Fruit fly (Drosophila melanogaster) whole organism, embryonic: ENCODE data around the gene CG31639.

Experiments used
- BtbVII ChIP-seq: fragments of 200-800 bp; sonication (Bioruptor generic); optimal IDR thresholded peaks from 3 replicates; lab custom pipeline; 2017; ENCODE audit warnings: missing biosample characterization, mild to moderate bottlenecking, missing genetic modification characterization
- Bteb2 ChIP-seq: fragments of 200-800 bp; sonication (Bioruptor generic); optimal IDR thresholded peaks from 2 replicates; lab custom pipeline; 2016; ENCODE audit warnings: missing biosample characterization, missing genetic modification characterization
- C15 ChIP-seq: fragments of 200-800 bp; sonication (Bioruptor generic); IDR thresholded peaks from 3 replicates; pipeline ENCODE4 v1.3.6; 2022; ENCODE audit warnings: missing biosample characterization, missing genetic modification characterization
- CG10654 ChIP-seq: fragments of 200-800 bp; sonication (Bioruptor generic); optimal IDR thresholded peaks from 2 replicates; lab custom pipeline; 2016; ENCODE audit warnings: missing biosample characterization, missing genetic modification characterization
- CG11560 ChIP-seq: fragments of 200-800 bp; sonication (Bioruptor generic); IDR thresholded peaks from 3 replicates; pipeline ENCODE4 v1.3.6; 2022; ENCODE audit warnings: missing biosample characterization, missing genetic modification characterization
- CG12391 ChIP-seq: fragments of 200-800 bp; sonication (Bioruptor generic); optimal IDR thresholded peaks from 3 replicates; lab custom pipeline; 2018; ENCODE audit warnings: missing biosample characterization, mild to moderate bottlenecking, missing genetic modification characterization, moderate library complexity
- CG12659 ChIP-seq: fragments of 200-800 bp; sonication (Bioruptor generic); optimal IDR thresholded peaks from 3 replicates; lab custom pipeline; 2017; ENCODE audit warnings: mild to moderate bottlenecking, missing biosample characterization, missing genetic modification reagents, missing genetic modification characterization
- CG13296 ChIP-seq: fragments of 200-800 bp; sonication (Bioruptor generic); optimal IDR thresholded peaks from 3 replicates; lab custom pipeline; 2018; ENCODE audit warnings: missing biosample characterization, mild to moderate bottlenecking, missing genetic modification characterization
- CG2116 ChIP-seq: fragments of 200-800 bp; sonication (Bioruptor generic); optimal IDR thresholded peaks from 3 replicates; lab custom pipeline; 2018; ENCODE audit warnings: missing biosample characterization, mild to moderate bottlenecking, missing genetic modification characterization
- CG2875 ChIP-seq: fragments of 200-800 bp; sonication (Bioruptor generic); optimal IDR thresholded peaks from 2 replicates; lab custom pipeline; 2017; ENCODE audit warnings: missing biosample characterization, mild to moderate bottlenecking, missing genetic modification characterization, missing genetic modification reagents
- CG31441 ChIP-seq: fragments of 200-800 bp; sonication (Bioruptor generic); IDR thresholded peaks from 2 replicates; pipeline ENCODE4 v1.3.6; 2022; ENCODE audit warnings: missing biosample characterization, missing genetic modification characterization
- CG4404 ChIP-seq: fragments of 200-800 bp; sonication (Bioruptor generic); IDR thresholded peaks from 2 replicates; pipeline ENCODE4 v1.3.6; 2022; ENCODE audit warnings: missing biosample characterization, missing genetic modification characterization
- CG4707 ChIP-seq: fragments of 200-800 bp; sonication (Bioruptor generic); optimal IDR thresholded peaks from 2 replicates; lab custom pipeline; 2018; ENCODE audit warnings: missing biosample characterization, mild to moderate bottlenecking, missing genetic modification characterization, moderate library complexity
- CG6765 ChIP-seq: fragments of 200-800 bp; sonication (Bioruptor generic); optimal IDR thresholded peaks from 3 replicates; lab custom pipeline; 2017; ENCODE audit warnings: missing biosample characterization, mild to moderate bottlenecking, missing genetic modification characterization
- CG8765 ChIP-seq: fragments of 200-800 bp; sonication (Bioruptor generic); IDR thresholded peaks from 2 replicates; pipeline ENCODE4 v1.3.6; 2022; ENCODE audit warnings: missing biosample characterization, missing genetic modification characterization
- CG8944 ChIP-seq: fragments of 200-800 bp; sonication (Bioruptor generic); optimal IDR thresholded peaks from 3 replicates; lab custom pipeline; 2016; ENCODE audit warnings: missing biosample characterization, missing genetic modification characterization
- CG9932 ChIP-seq: fragments of 200-800 bp; sonication (Bioruptor generic); IDR thresholded peaks from 2 replicates; pipeline ENCODE4 v1.3.6; 2022; ENCODE audit warnings: missing biosample characterization, missing genetic modification characterization
- CHES-1-like ChIP-seq: fragments of 200-800 bp; sonication (Bioruptor generic); optimal IDR thresholded peaks from 2 replicates; lab custom pipeline; 2016; ENCODE audit warnings: missing biosample characterization, missing genetic modification characterization
- CrebB ChIP-seq: fragments of 200-800 bp; sonication (Bioruptor generic); optimal IDR thresholded peaks from 3 replicates; lab custom pipeline; 2018; ENCODE audit warnings: missing biosample characterization, mild to moderate bottlenecking, missing genetic modification characterization
- D ChIP-seq, 2 experiments: fragments of 200-800 bp in 1 of 2; fragments of >200 bp in 1 of 2; sonication (Bioruptor generic) in 1 of 2; optimal IDR thresholded peaks; 2 replicates in 1 of 2; 3 replicates in 1 of 2; lab custom pipeline; 2017; ENCODE audit warnings: mild to moderate bottlenecking in 1 of 2, missing biosample characterization in 1 of 2, missing genetic modification characterization in 1 of 2, missing genetic modification reagents in 1 of 2
- D19A ChIP-seq: fragments of 200-800 bp; optimal IDR thresholded peaks from 3 replicates; lab custom pipeline; 2019; ENCODE audit warnings: missing biosample characterization, mild to moderate bottlenecking, missing genetic modification characterization, moderate library complexity
- H2.0 ChIP-seq: fragments of 200-800 bp; sonication (Bioruptor generic); IDR thresholded peaks from 2 replicates; pipeline ENCODE4 v1.3.6; 2022; ENCODE audit warnings: missing biosample characterization, missing genetic modification characterization
- Hand ChIP-seq: fragments of 200-800 bp; sonication (Bioruptor generic); optimal IDR thresholded peaks from 2 replicates; lab custom pipeline; 2017; ENCODE audit warnings: mild to moderate bottlenecking, missing biosample characterization, missing genetic modification reagents, missing genetic modification characterization
- Jarid2 ChIP-seq: fragments of 200-800 bp; sonication (Bioruptor generic); optimal IDR thresholded peaks from 3 replicates; lab custom pipeline; 2017; ENCODE audit warnings: mild to moderate bottlenecking, missing biosample characterization, missing genetic modification reagents, missing genetic modification characterization
- MBD-R2 ChIP-seq: fragments of 200-800 bp; sonication (Bioruptor generic); IDR thresholded peaks from 2 replicates; pipeline ENCODE4 v1.3.6; 2022; ENCODE audit warnings: missing biosample characterization, missing genetic modification characterization
- Meics ChIP-seq: fragments of 200-800 bp; sonication (Bioruptor generic); optimal IDR thresholded peaks from 2 replicates; lab custom pipeline; 2017; ENCODE audit warnings: missing biosample characterization, mild to moderate bottlenecking, missing genetic modification characterization
- Neu2 ChIP-seq: fragments of 200-800 bp; sonication (Bioruptor generic); optimal IDR thresholded peaks from 3 replicates; lab custom pipeline; 2016; ENCODE audit warnings: missing biosample characterization, missing genetic modification characterization, borderline replicate concordance
- Sry-β ChIP-seq: fragments of 200-800 bp; sonication (Bioruptor generic); optimal IDR thresholded peaks from 2 replicates; lab custom pipeline; 2018; ENCODE audit warnings: missing biosample characterization, mild to moderate bottlenecking, missing genetic modification characterization, moderate library complexity
- Ssrp ChIP-seq: fragments of 200-800 bp; sonication (Bioruptor generic); optimal IDR thresholded peaks from 2 replicates; lab custom pipeline; 2018; ENCODE audit warnings: missing biosample characterization, mild to moderate bottlenecking, missing genetic modification characterization, moderate library complexity
- Trl ChIP-seq, 3 experiments: fragments of >200 bp in 2 of 3; fragments of 200-800 bp in 1 of 3; sonication (Bioruptor generic) in 1 of 3; optimal IDR thresholded peaks; 2 replicates in 1 of 3; 3 replicates in 2 of 3; lab custom pipeline; 2016 to 2017; ENCODE audit warnings: missing biosample characterization in 1 of 3, missing genetic modification characterization in 1 of 3
- ara ChIP-seq: fragments of 200-800 bp; sonication (Bioruptor generic); IDR thresholded peaks from 2 replicates; pipeline ENCODE4 v1.3.6; 2022; ENCODE audit warnings: missing biosample characterization, missing genetic modification characterization
- ewg ChIP-seq: fragments of 200-800 bp; sonication (Bioruptor generic); optimal IDR thresholded peaks from 3 replicates; lab custom pipeline; 2017; ENCODE audit warnings: mild to moderate bottlenecking, missing biosample characterization, missing genetic modification reagents, missing genetic modification characterization
- hkb ChIP-seq, 2 experiments: fragments of 200-800 bp in 1 of 2; fragments of >200 bp in 1 of 2; sonication (Bioruptor generic) in 1 of 2; IDR thresholded peaks in 1 of 2; optimal IDR thresholded peaks in 1 of 2; 2 replicates each; pipeline versions ENCODE4 v1.3.6 to Lab custom; 2017 to 2022; ENCODE audit warnings: missing biosample characterization in 1 of 2, missing genetic modification characterization in 1 of 2
- jigr1 ChIP-seq: fragments of 200-800 bp; sonication (Bioruptor generic); IDR thresholded peaks from 3 replicates; pipeline ENCODE4 v1.3.6; 2022; ENCODE audit warnings: missing biosample characterization, missing genetic modification characterization
- ken ChIP-seq: fragments of 200-800 bp; sonication (Bioruptor generic); IDR thresholded peaks from 3 replicates; pipeline ENCODE4 v1.3.6; 2022; ENCODE audit warnings: missing biosample characterization, missing genetic modification characterization
- lilli ChIP-seq: fragments of 200-800 bp; sonication (Bioruptor generic); optimal IDR thresholded peaks from 3 replicates; lab custom pipeline; 2016; ENCODE audit warnings: missing biosample characterization, missing genetic modification characterization
- lola ChIP-seq, 3 experiments: fragments of >200 bp in 2 of 3; fragments of 200-800 bp in 1 of 3; sonication (Bioruptor generic) in 1 of 3; optimal IDR thresholded peaks; 2 replicates each; lab custom pipeline; 2017 to 2019; ENCODE audit warnings: missing biosample characterization in 3 of 3, missing genetic modification characterization in 3 of 3, mild to moderate bottlenecking in 1 of 3, moderate library complexity in 1 of 3
- org-1 ChIP-seq: fragments of 200-800 bp; sonication (Bioruptor generic); optimal IDR thresholded peaks from 2 replicates; lab custom pipeline; 2017; ENCODE audit warnings: missing biosample characterization, missing genetic modification characterization
- prd ChIP-seq, 3 experiments: fragments of >200 bp in 2 of 3; fragments of 200-800 bp in 1 of 3; sonication (Bioruptor generic) in 1 of 3; optimal IDR thresholded peaks in 2 of 3; IDR thresholded peaks in 1 of 3; 2 replicates in 2 of 3; 3 replicates in 1 of 3; pipeline versions ENCODE4 v1.3.6 to Lab custom; 2017 to 2022; ENCODE audit warnings: missing biosample characterization in 1 of 3, missing genetic modification characterization in 1 of 3
- row ChIP-seq: fragments of 200-800 bp; sonication (Bioruptor generic); IDR thresholded peaks from 3 replicates; pipeline ENCODE4 v1.3.6; 2022; ENCODE audit warnings: missing biosample characterization, missing genetic modification characterization
- sens-2 ChIP-seq: fragments of 200-800 bp; sonication (Bioruptor generic); IDR thresholded peaks from 2 replicates; pipeline ENCODE4 v1.3.6; 2022; ENCODE audit warnings: missing biosample characterization, missing genetic modification characterization
- sisA ChIP-seq: fragments of 200-800 bp; sonication (Bioruptor generic); IDR thresholded peaks from 2 replicates; pipeline ENCODE4 v1.3.6; 2022; ENCODE audit warnings: missing biosample characterization, missing genetic modification characterization
- slbo ChIP-seq: fragments of 200-800 bp; sonication (Bioruptor generic); IDR thresholded peaks from 2 replicates; pipeline ENCODE4 v1.3.6; 2022; ENCODE audit warnings: missing biosample characterization, missing genetic modification characterization
- sna ChIP-seq: fragments of 200-800 bp; sonication (Bioruptor generic); IDR thresholded peaks from 2 replicates; pipeline ENCODE4 v1.3.6; 2022; ENCODE audit warnings: missing biosample characterization, missing genetic modification characterization; ENCODE audit not compliant: partially characterized antibody
- ssp ChIP-seq: fragments of 200-800 bp; sonication (Bioruptor generic); IDR thresholded peaks from 2 replicates; pipeline ENCODE4 v1.3.6; 2022; ENCODE audit warnings: missing biosample characterization, missing genetic modification characterization
- trh ChIP-seq: fragments of 200-800 bp; sonication (Bioruptor generic); optimal IDR thresholded peaks from 2 replicates; lab custom pipeline; 2016; ENCODE audit warnings: missing biosample characterization, missing genetic modification characterization
- vfl ChIP-seq: fragments of 200-800 bp; sonication (Bioruptor generic); optimal IDR thresholded peaks from 2 replicates; lab custom pipeline; 2016; ENCODE audit warnings: missing biosample characterization, missing genetic modification characterization
- wor ChIP-seq: fragments of 200-800 bp; sonication (Bioruptor generic); IDR thresholded peaks from 2 replicates; pipeline ENCODE4 v1.3.6; 2022; ENCODE audit warnings: missing biosample characterization, missing genetic modification characterization
- zfh1 ChIP-seq: fragments of 200-800 bp; sonication (Bioruptor generic); IDR thresholded peaks from 3 replicates; pipeline ENCODE4 v1.3.6; 2022; ENCODE audit warnings: missing biosample characterization, missing genetic modification characterization

CG31639 gene

dm6 chr2L:6124815-6125214, 30.1 kb downstream of the CG31639 start, which contains the start of gene Arpc4 (continued):
- TF ChIP-seq H2.0 (peak; percentile 64), zfh1 (GFP tag; lab: Robert Waterston, UW) (peak; percentile 80), CG13296 (GFP tag; lab: Kevin White, UChicago) (no peak), Hand (GFP tag; lab: Kevin White, UChicago) (no peak), D (optimal IDR thresholded peaks at IDR 0.05; lab: Kevin White, UChicago) (no peak), D (GFP tag; optimal IDR thresholded peaks at IDR 0.05; lab: Kevin White, UChicago) (no peak), C15 (GFP tag; lab: Robert Waterston, UW) (peak; percentile 54; the same call in 1 of the 3 replicates), lola (GFP tag; optimal IDR thresholded peaks at IDR 0.05; lab: Kevin White, UChicago) (peak in 1 of 3 experiments; percentile 39), CG6765 (GFP tag; lab: Kevin White, UChicago) (no peak), sens-2 (GFP tag; lab: Robert Waterston, UW) (no peak), Trl (optimal IDR thresholded peaks at IDR 0.05; lab: Kevin White, UChicago) (no peak), Trl (GFP tag; optimal IDR thresholded peaks at IDR 0.05; lab: Kevin White, UChicago) (peak; percentile 54), Jarid2 (GFP tag; lab: Kevin White, UChicago) (peak; percentile 29), sisA (GFP tag; lab: Robert Waterston, UW) (peak; percentile 54), CG2875 (GFP tag; lab: Kevin White, UChicago) (no peak), slbo (GFP tag; lab: Robert Waterston, UW) (peak; percentile 85), CG8765 (peak; percentile 42; the same call in 1 of the 2 replicates), Neu2 (GFP tag; lab: Kevin White, UChicago) (no peak), BtbVII (no peak), CG9932 (GFP tag; lab: Robert Waterston, UW) (peak; percentile 79), row (peak; percentile 82), MBD-R2 (GFP tag; lab: Robert Waterston, UW) (peak; percentile 70), Meics (GFP tag; lab: Kevin White, UChicago) (no peak), Bteb2 (peak; percentile 13), CG4404 (GFP tag; lab: Robert Waterston, UW) (no peak), ara (GFP tag; lab: Robert Waterston, UW) (no peak; the same call in 1 of the 2 replicates), wor (GFP tag; lab: Robert Waterston, UW) (0 out of 2 replicates have a peak, but pooled peaks have one; percentile 21), D19A (tag; lab: Kevin White, UChicago) (peak; percentile 10), CG11560 (tag; lab: Robert Waterston, UW) (no peak), CG12659 (GFP tag; lab: Kevin White, UChicago) (peak; percentile 61), CG4707 (GFP tag; lab: Kevin White, UChicago) (no peak), trh (GFP tag; lab: Kevin White, UChicago) (no peak), ewg (GFP tag; lab: Kevin White, UChicago) (peak; percentile 43), CG2116 (GFP tag; lab: Kevin White, UChicago) (peak; percentile 65), CG8944 (peak; percentile 22), CG10654 (GFP tag; lab: Kevin White, UChicago) (peak; percentile 45), Sry-β (GFP tag; lab: Kevin White, UChicago) (no peak), sna (GFP tag; lab: Robert Waterston, UW) (no peak), CHES-1-like (GFP tag; lab: Kevin White, UChicago) (peak; percentile 50), CG12391 (peak; percentile 75), org-1 (GFP tag; lab: Kevin White, UChicago) (no peak), CG31441 (no peak; the same call in 1 of the 2 replicates), jigr1 (GFP tag; lab: Robert Waterston, UW) (peak; percentile 46; the same call in 1 of the 3 replicates), hkb (optimal IDR thresholded peaks at IDR 0.05; lab: Kevin White, UChicago) (no peak), hkb (GFP tag; IDR thresholded peaks at IDR 0.05; lab: Robert Waterston, UW) (no peak), CrebB (peak; percentile 21), lilli (peak; percentile 64), ssp (GFP tag; lab: Robert Waterston, UW) (peak; percentile 57), prd (optimal IDR thresholded peaks at IDR 0.05; lab: Kevin White, UChicago) (no peak), prd (GFP tag; IDR thresholded peaks at IDR 0.05; lab: Robert Waterston, UW) (peak; percentile 67; the same call in 2 of the 3 replicates), Ssrp (tag; lab: Kevin White, UChicago) (peak; percentile 41), ken (GFP tag; lab: Robert Waterston, UW) (peak; percentile 85), vfl (GFP tag; lab: Kevin White, UChicago) (peak; percentile 5)
